Fruit fly (Drosophila melanogaster) whole organism, embryonic: ENCODE measurements around the gene Dh31.

Experiments used
- B-H1 ChIP-seq: fragments of 200-800 bp; sonication (Bioruptor generic); IDR thresholded peaks from 3 replicates; pipeline ENCODE4 v1.3.6; 2022; ENCODE audit warnings: missing biosample characterization, missing genetic modification characterization
- B-H2 ChIP-seq: fragments of 200-800 bp; sonication (Bioruptor generic); optimal IDR thresholded peaks from 2 replicates; lab custom pipeline; 2018; ENCODE audit warnings: missing biosample characterization, mild to moderate bottlenecking, missing genetic modification characterization
- CG11247 ChIP-seq: fragments of 200-800 bp; sonication (Bioruptor generic); IDR thresholded peaks from 2 replicates; pipeline ENCODE4 v1.3.6; 2022; ENCODE audit warnings: missing biosample characterization, missing genetic modification characterization
- CG13287 ChIP-seq: fragments of 200-800 bp; sonication (Bioruptor generic); IDR thresholded peaks from 2 replicates; pipeline ENCODE4 v1.3.6; 2022; ENCODE audit warnings: missing biosample characterization, missing genetic modification characterization; ENCODE audit not compliant: partially characterized antibody
- CG13424 ChIP-seq: fragments of 200-800 bp; sonication (Bioruptor generic); optimal IDR thresholded peaks from 2 replicates; lab custom pipeline; 2019; ENCODE audit warnings: missing biosample characterization, mild to moderate bottlenecking, missing genetic modification characterization, moderate library complexity
- CG13775 ChIP-seq: fragments of 200-800 bp; sonication (Bioruptor generic); optimal IDR thresholded peaks from 3 replicates; lab custom pipeline; 2017; ENCODE audit warnings: missing biosample characterization, mild to moderate bottlenecking, missing genetic modification characterization
- CG14050 ChIP-seq: fragments of 200-800 bp; sonication (Bioruptor generic); IDR thresholded peaks from 3 replicates; pipeline ENCODE4 v1.3.6; 2022; ENCODE audit warnings: missing biosample characterization, missing genetic modification characterization
- CG17568 ChIP-seq: fragments of 200-800 bp; sonication (Bioruptor generic); optimal IDR thresholded peaks from 2 replicates; lab custom pipeline; 2018; ENCODE audit warnings: missing biosample characterization, mild to moderate bottlenecking, missing genetic modification characterization, moderate library complexity
- CG17912 ChIP-seq: fragments of 200-800 bp; sonication (Bioruptor generic); optimal IDR thresholded peaks from 2 replicates; lab custom pipeline; 2018; ENCODE audit warnings: missing biosample characterization, mild to moderate bottlenecking, missing genetic modification characterization
- CG31441 ChIP-seq: fragments of 200-800 bp; sonication (Bioruptor generic); IDR thresholded peaks from 2 replicates; pipeline ENCODE4 v1.3.6; 2022; ENCODE audit warnings: missing biosample characterization, missing genetic modification characterization
- CG32772 ChIP-seq: fragments of 200-800 bp; sonication (Bioruptor generic); IDR thresholded peaks from 2 replicates; pipeline ENCODE4 v1.3.6; 2022; ENCODE audit warnings: missing biosample characterization, missing genetic modification characterization
- CG3281 ChIP-seq: fragments of 200-800 bp; sonication (Bioruptor generic); optimal IDR thresholded peaks from 3 replicates; lab custom pipeline; 2017; ENCODE audit warnings: missing biosample characterization, mild to moderate bottlenecking, missing genetic modification characterization
- CG3407 ChIP-seq: fragments of 200-800 bp; sonication (Bioruptor generic); optimal IDR thresholded peaks from 2 replicates; lab custom pipeline; 2018; ENCODE audit warnings: missing biosample characterization, mild to moderate bottlenecking, missing genetic modification characterization
- CG8388 ChIP-seq: fragments of 200-800 bp; sonication (Bioruptor generic); optimal IDR thresholded peaks from 2 replicates; lab custom pipeline; 2019; ENCODE audit warnings: missing biosample characterization, mild to moderate bottlenecking, missing genetic modification characterization, moderate library complexity
- CG8765 ChIP-seq: fragments of 200-800 bp; sonication (Bioruptor generic); IDR thresholded peaks from 2 replicates; pipeline ENCODE4 v1.3.6; 2022; ENCODE audit warnings: missing biosample characterization, missing genetic modification characterization
- D19A ChIP-seq: fragments of 200-800 bp; optimal IDR thresholded peaks from 3 replicates; lab custom pipeline; 2019; ENCODE audit warnings: missing biosample characterization, mild to moderate bottlenecking, missing genetic modification characterization, moderate library complexity
- D19B ChIP-seq: fragments of 200-800 bp; sonication (Bioruptor generic); optimal IDR thresholded peaks from 2 replicates; lab custom pipeline; 2017; ENCODE audit warnings: missing biosample characterization, mild to moderate bottlenecking, missing genetic modification characterization
- Dip2 ChIP-seq: fragments of 200-800 bp; sonication (Bioruptor generic); IDR thresholded peaks from 2 replicates; pipeline ENCODE4 v1.3.6; 2022; ENCODE audit warnings: missing biosample characterization, missing genetic modification characterization
- Lhr ChIP-seq: fragments of 200-800 bp; sonication (Bioruptor generic); optimal IDR thresholded peaks from 3 replicates; lab custom pipeline; 2017; ENCODE audit warnings: mild to moderate bottlenecking, missing biosample characterization, missing genetic modification reagents, missing genetic modification characterization
- Lim3 ChIP-seq: fragments of 200-800 bp; sonication (Bioruptor generic); IDR thresholded peaks from 2 replicates; pipeline ENCODE4 v1.3.6; 2022; ENCODE audit warnings: missing biosample characterization, missing genetic modification characterization
- Mad ChIP-seq: fragments of 200-800 bp; sonication (Bioruptor generic); optimal IDR thresholded peaks from 2 replicates; lab custom pipeline; 2016; ENCODE audit warnings: missing biosample characterization, missing genetic modification characterization
- Meics ChIP-seq: fragments of 200-800 bp; sonication (Bioruptor generic); optimal IDR thresholded peaks from 2 replicates; lab custom pipeline; 2017; ENCODE audit warnings: missing biosample characterization, mild to moderate bottlenecking, missing genetic modification characterization
- NFAT ChIP-seq: fragments of 200-800 bp; sonication (Bioruptor generic); IDR thresholded peaks from 2 replicates; pipeline ENCODE4 v1.3.6; 2022; ENCODE audit warnings: missing biosample characterization, missing genetic modification characterization
- Nf-YB ChIP-seq: fragments of 200-800 bp; sonication (Bioruptor generic); optimal IDR thresholded peaks from 3 replicates; lab custom pipeline; 2019; ENCODE audit warnings: missing biosample characterization, mild to moderate bottlenecking, missing genetic modification characterization, moderate library complexity
- Oli ChIP-seq: fragments of 200-800 bp; sonication (Bioruptor generic); optimal IDR thresholded peaks from 2 replicates; lab custom pipeline; 2018; ENCODE audit warnings: missing biosample characterization, mild to moderate bottlenecking, missing genetic modification characterization, moderate library complexity
- PHDP ChIP-seq: fragments of 200-800 bp; sonication (Bioruptor generic); optimal IDR thresholded peaks from 3 replicates; lab custom pipeline; 2018; ENCODE audit warnings: missing biosample characterization, mild to moderate bottlenecking, missing genetic modification characterization, moderate library complexity
- Xrp1 ChIP-seq: fragments of 200-800 bp; sonication (Bioruptor generic); IDR thresholded peaks from 2 replicates; pipeline ENCODE4 v1.3.6; 2022; ENCODE audit warnings: missing biosample characterization, missing genetic modification characterization
- abd-A ChIP-seq: fragments of 200-800 bp; sonication (Bioruptor generic); optimal IDR thresholded peaks from 3 replicates; lab custom pipeline; 2019; ENCODE audit warnings: missing biosample characterization, mild to moderate bottlenecking, missing genetic modification characterization, moderate library complexity
- aop ChIP-seq: fragments of 200-800 bp; sonication (Bioruptor generic); IDR thresholded peaks from 2 replicates; pipeline ENCODE4 v1.3.6; 2022; ENCODE audit warnings: missing biosample characterization, missing genetic modification characterization
- ash1 ChIP-seq: fragments of 200-800 bp; sonication (Bioruptor generic); optimal IDR thresholded peaks from 2 replicates; lab custom pipeline; 2018; ENCODE audit warnings: missing biosample characterization, mild to moderate bottlenecking, missing genetic modification characterization
- bowl ChIP-seq: fragments of 200-800 bp; sonication (Bioruptor generic); IDR thresholded peaks from 2 replicates; pipeline ENCODE4 v1.3.6; 2022; ENCODE audit warnings: missing biosample characterization, missing genetic modification characterization
- croc ChIP-seq: fragments of 200-800 bp; sonication (Bioruptor generic); conservative IDR thresholded peaks from 3 replicates; pipeline ENCODE4 v1.3.6; 2022; ENCODE audit warnings: missing biosample characterization, missing genetic modification characterization
- da ChIP-seq: fragments of 200-800 bp; sonication (Bioruptor generic); optimal IDR thresholded peaks from 2 replicates; lab custom pipeline; 2016; ENCODE audit warnings: missing biosample characterization, missing genetic modification characterization
- danr ChIP-seq: fragments of 200-800 bp; sonication (Bioruptor generic); IDR thresholded peaks from 2 replicates; pipeline ENCODE4 v1.3.6; 2022; ENCODE audit warnings: missing biosample characterization, missing genetic modification characterization
- dm ChIP-seq: fragments of 200-800 bp; sonication (Bioruptor generic); optimal IDR thresholded peaks from 3 replicates; lab custom pipeline; 2016; ENCODE audit warnings: missing biosample characterization, missing genetic modification characterization
- gcm2 ChIP-seq: fragments of 200-800 bp; sonication (Bioruptor generic); optimal IDR thresholded peaks from 2 replicates; lab custom pipeline; 2016; ENCODE audit warnings: missing biosample characterization, missing genetic modification characterization
- grn ChIP-seq: fragments of 200-800 bp; sonication (Bioruptor generic); optimal IDR thresholded peaks from 3 replicates; lab custom pipeline; 2017; ENCODE audit warnings: missing biosample characterization, missing genetic modification characterization
- gt ChIP-seq: fragments of 200-800 bp; sonication (Bioruptor generic); IDR thresholded peaks from 2 replicates; pipeline ENCODE4 v1.3.6; 2022; ENCODE audit warnings: missing biosample characterization, missing genetic modification characterization
- her ChIP-seq: fragments of 200-800 bp; sonication (Bioruptor generic); optimal IDR thresholded peaks from 2 replicates; lab custom pipeline; 2016; ENCODE audit warnings: missing biosample characterization, missing genetic modification characterization
- jigr1 ChIP-seq: fragments of 200-800 bp; sonication (Bioruptor generic); IDR thresholded peaks from 3 replicates; pipeline ENCODE4 v1.3.6; 2022; ENCODE audit warnings: missing biosample characterization, missing genetic modification characterization
- kay ChIP-seq: fragments of 200-800 bp; sonication (Bioruptor generic); optimal IDR thresholded peaks from 2 replicates; lab custom pipeline; 2016; ENCODE audit warnings: missing biosample characterization, missing genetic modification characterization
- mam ChIP-seq: fragments of 200-800 bp; sonication (Bioruptor generic); optimal IDR thresholded peaks from 3 replicates; lab custom pipeline; 2016; ENCODE audit warnings: missing biosample characterization, missing genetic modification characterization
- nerfin-2 ChIP-seq: fragments of 200-800 bp; sonication (Bioruptor generic); IDR thresholded peaks from 2 replicates; pipeline ENCODE4 v1.3.6; 2022; ENCODE audit warnings: missing biosample characterization, missing genetic modification characterization; ENCODE audit not compliant: partially characterized antibody
- sc ChIP-seq, 3 experiments: fragments of >200 bp in 2 of 3; fragments of 200-800 bp in 1 of 3; sonication (Bioruptor generic) in 1 of 3; optimal IDR thresholded peaks; 2 replicates in 2 of 3; 3 replicates in 1 of 3; lab custom pipeline; 2017; ENCODE audit warnings: mild to moderate bottlenecking in 1 of 3, missing biosample characterization in 1 of 3, missing genetic modification characterization in 1 of 3, missing genetic modification reagents in 1 of 3
- sd ChIP-seq: fragments of 200-800 bp; sonication (Bioruptor generic); optimal IDR thresholded peaks from 3 replicates; lab custom pipeline; 2018; ENCODE audit warnings: missing biosample characterization, mild to moderate bottlenecking, missing genetic modification characterization, moderate library complexity
- slbo ChIP-seq: fragments of 200-800 bp; sonication (Bioruptor generic); IDR thresholded peaks from 2 replicates; pipeline ENCODE4 v1.3.6; 2022; ENCODE audit warnings: missing biosample characterization, missing genetic modification characterization
- sob ChIP-seq: fragments of 200-800 bp; sonication (Bioruptor generic); IDR thresholded peaks from 2 replicates; pipeline ENCODE4 v1.3.6; 2022; ENCODE audit warnings: missing biosample characterization, missing genetic modification characterization
- zen2 ChIP-seq: fragments of 200-800 bp; sonication (Bioruptor generic); IDR thresholded peaks from 3 replicates; pipeline ENCODE4 v1.3.6; 2022; ENCODE audit warnings: missing biosample characterization, missing genetic modification characterization; ENCODE audit not compliant: partially characterized antibody
- zfh2 ChIP-seq: fragments of 200-800 bp; sonication (Bioruptor generic); optimal IDR thresholded peaks from 2 replicates; lab custom pipeline; 2016; ENCODE audit warnings: missing biosample characterization, missing genetic modification characterization

The Dh31 gene

DNA sequence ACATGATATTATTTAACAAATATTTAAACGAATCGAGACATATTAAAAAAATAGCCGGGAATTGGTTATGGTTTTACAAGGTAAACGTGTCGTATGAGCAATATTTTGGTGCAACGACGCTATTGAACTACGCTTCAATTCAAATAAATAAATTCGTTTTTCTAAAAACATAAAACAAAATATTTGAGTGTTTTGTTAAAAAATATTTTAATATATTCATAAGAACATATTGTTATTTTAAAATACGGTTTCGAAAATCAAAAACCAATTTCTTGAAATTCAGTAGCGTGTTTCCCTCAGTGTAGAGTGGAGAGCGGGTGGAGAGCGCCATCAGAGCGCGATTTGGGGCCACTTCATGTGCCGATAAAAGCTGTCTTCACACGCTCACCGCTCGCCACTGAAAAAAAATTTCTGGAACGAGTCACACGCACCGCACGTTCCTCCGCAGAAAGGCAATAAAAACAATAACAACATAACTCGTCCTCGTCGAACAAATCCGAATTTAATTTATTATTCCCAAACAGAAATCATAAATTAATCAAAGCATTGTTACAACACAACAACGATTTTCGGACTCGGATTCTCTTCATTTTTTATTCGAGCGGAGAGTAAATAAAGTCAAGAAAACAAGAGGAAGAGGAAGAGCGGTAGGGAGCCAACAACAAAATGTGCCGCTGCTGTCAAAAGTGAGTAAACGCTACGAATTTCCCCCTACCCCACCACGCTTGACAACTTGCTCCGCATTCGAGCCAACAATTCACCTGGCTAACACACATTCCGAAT is 28.9 kb upstream of the Dh31 start (continued):
- TF ChIP-seq CG11247 (GFP tag; lab: Robert Waterston, UW) (peak; percentile 73), gt (GFP tag; lab: Robert Waterston, UW) (no peak), CG32772 (peak; percentile 61; the same call in 1 of the 2 replicates), nerfin-2 (no peak), CG8388 (GFP tag; lab: Kevin White, UChicago) (peak; percentile 89), gcm2 (GFP tag; lab: Kevin White, UChicago) (no peak), Dip2 (GFP tag; lab: Robert Waterston, UW) (0 out of 2 replicates have a peak, but pooled peaks have one; percentile 44), CG17568 (peak; percentile 70), B-H1 (peak; percentile 43; the same call in 2 of the 3 replicates), CG13424 (tag; lab: Kevin White, UChicago) (peak; percentile 97), CG8765 (GFP tag; lab: Robert Waterston, UW) (no peak), CG31441 (GFP tag; lab: Robert Waterston, UW) (peak; percentile 86), sc (optimal IDR thresholded peaks at IDR 0.05; lab: Kevin White, UChicago) (no peak), sc (GFP tag; optimal IDR thresholded peaks at IDR 0.05; lab: Kevin White, UChicago) (peak; percentile 93), CG3281 (peak; percentile 96), croc (GFP tag; lab: Robert Waterston, UW) (peak; percentile 81), CG3407 (GFP tag; lab: Kevin White, UChicago) (peak; percentile 88), da (GFP tag; lab: Kevin White, UChicago) (no peak), slbo (GFP tag; lab: Robert Waterston, UW) (peak; percentile 87), grn (no peak), jigr1 (GFP tag; lab: Robert Waterston, UW) (peak; percentile 72; the same call in 1 of the 3 replicates), mam (GFP tag; lab: Kevin White, UChicago) (no peak), kay (GFP tag; lab: Kevin White, UChicago) (peak; percentile 23), Xrp1 (GFP tag; lab: Robert Waterston, UW) (peak; percentile 80), ash1 (GFP tag; lab: Kevin White, UChicago) (no peak), NFAT (GFP tag; lab: Robert Waterston, UW) (peak; percentile 64), sob (GFP tag; lab: Robert Waterston, UW) (peak; percentile 56), D19B (GFP tag; lab: Kevin White, UChicago) (peak; percentile 85), her (GFP tag; lab: Kevin White, UChicago) (peak; percentile 30), B-H2 (GFP tag; lab: Kevin White, UChicago) (peak; percentile 75), CG14050 (GFP tag; lab: Robert Waterston, UW) (peak; percentile 61; the same call in 2 of the 3 replicates), Mad (peak; percentile 17), aop (GFP tag; lab: Robert Waterston, UW) (no peak), CG17912 (GFP tag; lab: Kevin White, UChicago) (peak; percentile 72), CG13775 (GFP tag; lab: Kevin White, UChicago) (peak; percentile 93), sd (tag; lab: Kevin White, UChicago) (no peak), danr (GFP tag; lab: Robert Waterston, UW) (peak; percentile 70), Lim3 (GFP tag; lab: Robert Waterston, UW) (no peak), zen2 (GFP tag; lab: Robert Waterston, UW) (no peak), zfh2 (GFP tag; lab: Kevin White, UChicago) (peak; percentile 46), D19A (tag; lab: Kevin White, UChicago) (peak; percentile 92), bowl (GFP tag; lab: Robert Waterston, UW) (no peak), Oli (peak; percentile 94), Nf-YB (GFP tag; lab: Kevin White, UChicago) (peak; percentile 86), dm (GFP tag; lab: Kevin White, UChicago) (no peak), CG13287 (no peak), Lhr (GFP tag; lab: Kevin White, UChicago) (peak; percentile 59), Meics (GFP tag; lab: Kevin White, UChicago) (peak; percentile 96), PHDP (tag; lab: Kevin White, UChicago) (peak; percentile 94), abd-A (tag; lab: Kevin White, UChicago) (no peak)
